Fruit fly (Drosophila melanogaster) whole organism, pupa: ENCODE results near the gene CG13096.

Experiments
- CG10348 ChIP-seq: fragments of 200-800 bp; sonication (Bioruptor generic); IDR thresholded peaks from 2 replicates; pipeline ENCODE4 v1.3.6; 2022; ENCODE audit warnings: missing biosample characterization, missing genetic modification characterization
- CG17806 ChIP-seq: fragments of 200-800 bp; sonication (Bioruptor generic); optimal IDR thresholded peaks from 2 replicates; lab custom pipeline; 2018; ENCODE audit warnings: missing biosample characterization, mild to moderate bottlenecking, missing genetic modification characterization, moderate library complexity
- CG34367 ChIP-seq: fragments of 200-800 bp; sonication (Bioruptor generic); optimal IDR thresholded peaks from 2 replicates; lab custom pipeline; 2018; ENCODE audit warnings: missing biosample characterization, mild to moderate bottlenecking, missing genetic modification characterization
- CG4496 ChIP-seq: fragments of 200-800 bp; sonication (Bioruptor generic); IDR thresholded peaks from 3 replicates; pipeline ENCODE4 v1.3.6; 2022; ENCODE audit warnings: missing biosample characterization, missing genetic modification characterization
- rn ChIP-seq: fragments of 200-800 bp; sonication (Bioruptor generic); IDR thresholded peaks from 2 replicates; pipeline ENCODE4 v1.3.6; 2022; ENCODE audit warnings: missing biosample characterization, missing genetic modification characterization

DNA sequence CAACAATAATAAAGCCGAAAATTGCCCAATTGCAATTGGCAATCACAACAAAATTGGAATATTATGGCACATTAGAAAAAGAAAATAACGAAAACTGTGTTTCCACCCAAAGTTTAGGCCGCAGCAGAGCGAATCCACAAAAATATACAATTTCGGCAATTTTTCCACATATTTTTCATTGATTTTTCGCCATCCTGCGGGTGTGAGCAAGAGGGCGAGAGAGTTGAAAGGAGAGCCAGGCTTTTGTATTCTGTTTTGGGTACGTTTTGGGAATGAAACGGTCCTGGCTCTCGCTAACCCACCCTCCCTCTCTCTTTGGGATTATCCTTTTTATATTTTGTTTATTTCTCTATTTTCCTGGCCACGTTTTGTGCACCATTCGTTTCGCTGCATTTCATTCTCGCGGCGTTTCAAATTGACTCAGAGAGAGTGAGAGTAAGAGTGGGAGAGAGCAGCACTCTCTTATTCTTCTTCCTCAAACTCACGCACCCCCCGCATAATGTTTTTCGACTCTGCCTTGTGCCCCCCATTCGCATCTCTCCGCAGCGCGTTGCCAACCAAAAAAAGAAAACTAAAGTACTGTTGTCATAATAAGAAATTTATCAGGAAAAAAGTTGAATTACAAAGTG, 32.2 kb upstream of the CG13096 start:
- TF ChIP-seq CG10348 (GFP tag; lab: Robert Waterston, UW): no peak
- no peak for TF ChIP-seq CG4496 (GFP tag; lab: Robert Waterston, UW)
- TF ChIP-seq CG34367 (tag; lab: Kevin White, UChicago): no peak
- TF ChIP-seq rn (GFP tag; lab: Robert Waterston, UW): no peak
- no peak for TF ChIP-seq CG17806 (tag; lab: Kevin White, UChicago)
